Worm (Caenorhabditis elegans): ENCODE measurements around the gene galt-1.

DNA sequence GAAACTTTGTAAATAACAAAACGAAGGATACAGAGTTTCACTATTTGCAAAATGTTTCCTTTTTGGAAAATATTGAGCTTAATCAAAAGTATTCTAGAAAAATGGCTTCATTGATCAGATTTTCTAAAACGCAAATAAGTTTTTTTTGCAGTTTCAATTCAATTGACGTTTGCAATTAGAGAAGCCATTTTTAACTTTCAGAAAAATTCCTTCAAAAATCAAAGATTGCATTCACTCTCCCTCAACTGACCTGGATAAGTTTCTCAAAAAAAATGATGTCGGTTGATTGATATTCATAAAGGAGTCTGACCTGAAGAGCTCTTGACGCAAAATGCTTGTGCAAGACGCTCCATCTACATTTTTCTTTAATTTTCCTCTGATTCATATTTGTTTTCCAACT lies 43.0 kb downstream of the galt-1 start:
- no peak for TF ChIP-seq flt-1 (GFP tag; IDR thresholded peaks at IDR 0.05)
- TF ChIP-seq med-1 (GFP tag; optimal IDR thresholded peaks at IDR 0.05; ENCODE audit: insufficient read depth): no peak
- no peak for TF ChIP-seq ref-1 (GFP tag; conservative IDR thresholded peaks at IDR 0.05)
- TF ChIP-seq T22C8.4 (GFP tag; IDR thresholded peaks at IDR 0.05): no peak
- no peak for TF ChIP-seq cog-1 (tag; optimal IDR thresholded peaks at IDR 0.05)
- no peak for TF ChIP-seq ztf-29 (GFP tag; IDR thresholded peaks at IDR 0.05)
- no peak for TF ChIP-seq klf-2 (GFP tag; conservative IDR thresholded peaks at IDR 0.05)
